Fruit fly (Drosophila melanogaster) whole organism, embryonic: Measurements from ENCODE around the gene BtbVII.
A peak's percentile ranks its signal among the peaks of the same experiment; 100 is the strongest.

Experiments
- CG10267 ChIP-seq: fragments of 200-800 bp; sonication (Bioruptor generic); optimal IDR thresholded peaks from 2 replicates; lab custom pipeline; 2018; ENCODE audit warnings: missing biosample characterization, mild to moderate bottlenecking, missing genetic modification characterization, moderate library complexity
- CG10979 ChIP-seq: fragments of 200-800 bp; sonication (Bioruptor generic); optimal IDR thresholded peaks from 2 replicates; lab custom pipeline; 2018; ENCODE audit warnings: missing biosample characterization, mild to moderate bottlenecking, missing genetic modification characterization, moderate library complexity
- CG11247 ChIP-seq: fragments of 200-800 bp; sonication (Bioruptor generic); IDR thresholded peaks from 2 replicates; pipeline ENCODE4 v1.3.6; 2022; ENCODE audit warnings: missing biosample characterization, missing genetic modification characterization
- CG14441 ChIP-seq: fragments of 200-800 bp; sonication (Bioruptor generic); IDR thresholded peaks from 2 replicates; pipeline ENCODE4 v1.3.6; 2022; ENCODE audit warnings: missing biosample characterization, missing genetic modification characterization
- CG16863 ChIP-seq: fragments of 200-800 bp; sonication (Bioruptor generic); optimal IDR thresholded peaks from 3 replicates; lab custom pipeline; 2016; ENCODE audit warnings: missing biosample characterization, missing genetic modification characterization
- CG17385 ChIP-seq: fragments of 200-800 bp; sonication (Bioruptor generic); optimal IDR thresholded peaks from 3 replicates; lab custom pipeline; 2018; ENCODE audit warnings: missing biosample characterization, mild to moderate bottlenecking, missing genetic modification characterization
- CG17829 ChIP-seq: fragments of 200-800 bp; optimal IDR thresholded peaks from 2 replicates; lab custom pipeline; 2019; ENCODE audit warnings: missing biosample characterization, mild to moderate bottlenecking, missing genetic modification characterization, moderate library complexity
- CG30020 ChIP-seq: fragments of 200-800 bp; optimal IDR thresholded peaks from 2 replicates; lab custom pipeline; 2019; ENCODE audit warnings: missing biosample characterization, mild to moderate bottlenecking, missing genetic modification characterization, moderate library complexity
- CG3281 ChIP-seq: fragments of 200-800 bp; sonication (Bioruptor generic); optimal IDR thresholded peaks from 3 replicates; lab custom pipeline; 2017; ENCODE audit warnings: missing biosample characterization, mild to moderate bottlenecking, missing genetic modification characterization
- CG34422 ChIP-seq: fragments of 200-800 bp; sonication (Bioruptor generic); IDR thresholded peaks from 3 replicates; pipeline ENCODE4 v1.3.6; 2022; ENCODE audit warnings: missing biosample characterization, missing genetic modification characterization
- CG6254 ChIP-seq: fragments of 200-800 bp; sonication (Bioruptor generic); optimal IDR thresholded peaks from 3 replicates; lab custom pipeline; 2017; ENCODE audit warnings: mild to moderate bottlenecking, missing biosample characterization, missing genetic modification reagents, missing genetic modification characterization
- CG6272 ChIP-seq: fragments of 200-800 bp; sonication (Bioruptor generic); IDR thresholded peaks from 2 replicates; pipeline ENCODE4 v1.3.6; 2022; ENCODE audit warnings: missing biosample characterization, missing genetic modification characterization
- CG7357 ChIP-seq: fragments of 200-800 bp; sonication (Bioruptor generic); IDR thresholded peaks from 3 replicates; pipeline ENCODE4 v1.3.6; 2022; ENCODE audit warnings: missing biosample characterization, missing genetic modification characterization
- CG8281 ChIP-seq: fragments of 200-800 bp; sonication (Bioruptor generic); optimal IDR thresholded peaks from 2 replicates; lab custom pipeline; 2018; ENCODE audit warnings: missing biosample characterization, mild to moderate bottlenecking, missing genetic modification characterization, moderate library complexity
- Dref ChIP-seq: fragments of 200-800 bp; sonication (Bioruptor generic); IDR thresholded peaks from 2 replicates; pipeline ENCODE4 v1.3.6; 2022; ENCODE audit warnings: missing biosample characterization, missing genetic modification characterization
- Elba2 ChIP-seq: fragments of 200-800 bp; sonication (Bioruptor generic); optimal IDR thresholded peaks from 3 replicates; lab custom pipeline; 2016; ENCODE audit warnings: missing biosample characterization, missing genetic modification characterization
- Gsc ChIP-seq: fragments of 200-800 bp; sonication (Bioruptor generic); IDR thresholded peaks from 2 replicates; pipeline ENCODE4 v1.3.6; 2022; ENCODE audit warnings: missing biosample characterization, missing genetic modification characterization
- HLHmδ ChIP-seq: fragments of 200-800 bp; sonication (Bioruptor generic); optimal IDR thresholded peaks from 2 replicates; lab custom pipeline; 2018; ENCODE audit warnings: missing biosample characterization, mild to moderate bottlenecking, missing genetic modification characterization, moderate library complexity
- Hmr ChIP-seq: fragments of 200-800 bp; sonication (Bioruptor generic); optimal IDR thresholded peaks from 3 replicates; lab custom pipeline; 2017; ENCODE audit warnings: mild to moderate bottlenecking, missing biosample characterization, missing genetic modification reagents, missing genetic modification characterization
- Hmx ChIP-seq: fragments of 200-800 bp; sonication (Bioruptor generic); optimal IDR thresholded peaks from 2 replicates; lab custom pipeline; 2016; ENCODE audit warnings: missing biosample characterization, missing genetic modification characterization
- Hr51 ChIP-seq, 2 experiments: fragments of 200-800 bp; sonication (Bioruptor generic); optimal IDR thresholded peaks; 2 replicates in 1 of 2; 3 replicates in 1 of 2; lab custom pipeline; 2016 to 2018; ENCODE audit warnings: missing biosample characterization in 2 of 2, missing genetic modification characterization in 2 of 2, mild to moderate bottlenecking in 1 of 2, moderate library complexity in 1 of 2
- Mad ChIP-seq: fragments of 200-800 bp; sonication (Bioruptor generic); optimal IDR thresholded peaks from 2 replicates; lab custom pipeline; 2016; ENCODE audit warnings: missing biosample characterization, missing genetic modification characterization
- NK7.1 ChIP-seq: fragments of 200-800 bp; sonication (Bioruptor generic); optimal IDR thresholded peaks from 3 replicates; lab custom pipeline; 2016; ENCODE audit warnings: missing biosample characterization, missing genetic modification characterization
- Sox100B ChIP-seq: fragments of 200-800 bp; sonication (Bioruptor generic); optimal IDR thresholded peaks from 3 replicates; lab custom pipeline; 2018; ENCODE audit warnings: missing biosample characterization, mild to moderate bottlenecking, missing genetic modification characterization
- Ssrp ChIP-seq: fragments of 200-800 bp; sonication (Bioruptor generic); optimal IDR thresholded peaks from 2 replicates; lab custom pipeline; 2018; ENCODE audit warnings: missing biosample characterization, mild to moderate bottlenecking, missing genetic modification characterization, moderate library complexity
- ac ChIP-seq: fragments of 200-800 bp; sonication (Bioruptor generic); optimal IDR thresholded peaks from 3 replicates; lab custom pipeline; 2017; ENCODE audit warnings: missing biosample characterization, mild to moderate bottlenecking, missing genetic modification characterization
- aop ChIP-seq: fragments of 200-800 bp; sonication (Bioruptor generic); IDR thresholded peaks from 2 replicates; pipeline ENCODE4 v1.3.6; 2022; ENCODE audit warnings: missing biosample characterization, missing genetic modification characterization
- ash1 ChIP-seq: fragments of 200-800 bp; sonication (Bioruptor generic); optimal IDR thresholded peaks from 2 replicates; lab custom pipeline; 2018; ENCODE audit warnings: missing biosample characterization, mild to moderate bottlenecking, missing genetic modification characterization
- ato ChIP-seq: fragments of 200-800 bp; sonication (Bioruptor generic); IDR thresholded peaks from 2 replicates; pipeline ENCODE4 v1.3.6; 2022; ENCODE audit warnings: missing biosample characterization, missing genetic modification characterization; ENCODE audit not compliant: partially characterized antibody
- br ChIP-seq: fragments of >200 bp; optimal IDR thresholded peaks from 2 replicates; lab custom pipeline; 2017
- chn ChIP-seq: fragments of 200-800 bp; sonication (Bioruptor generic); optimal IDR thresholded peaks from 2 replicates; lab custom pipeline; 2016; ENCODE audit warnings: missing biosample characterization, missing genetic modification characterization
- crc ChIP-seq: fragments of 200-800 bp; sonication (Bioruptor generic); optimal IDR thresholded peaks from 2 replicates; lab custom pipeline; 2016; ENCODE audit warnings: missing biosample characterization, missing genetic modification characterization
- crol ChIP-seq: fragments of 200-800 bp; sonication (Bioruptor generic); IDR thresholded peaks from 2 replicates; pipeline ENCODE4 v1.3.6; 2022; ENCODE audit warnings: missing biosample characterization, missing genetic modification characterization
- dimm ChIP-seq: fragments of 200-800 bp; sonication (Bioruptor generic); IDR thresholded peaks from 2 replicates; pipeline ENCODE4 v1.3.6; 2022; ENCODE audit warnings: missing biosample characterization, missing genetic modification characterization
- dmrt11E ChIP-seq: fragments of 200-800 bp; sonication (Bioruptor generic); optimal IDR thresholded peaks from 3 replicates; lab custom pipeline; 2018; ENCODE audit warnings: missing biosample characterization, mild to moderate bottlenecking, missing genetic modification characterization, moderate library complexity
- dpn ChIP-seq, 2 experiments: fragments of 200-800 bp; sonication (Bioruptor generic); optimal IDR thresholded peaks; 3 replicates each; lab custom pipeline; 2016; ENCODE audit warnings: missing biosample characterization in 2 of 2, missing genetic modification characterization in 2 of 2
- en ChIP-seq: fragments of 200-800 bp; sonication (Bioruptor generic); optimal IDR thresholded peaks from 2 replicates; lab custom pipeline; 2016; ENCODE audit warnings: missing biosample characterization, missing genetic modification characterization
- fd64A ChIP-seq: fragments of 200-800 bp; sonication (Bioruptor generic); optimal IDR thresholded peaks from 3 replicates; lab custom pipeline; 2018; ENCODE audit warnings: missing biosample characterization, mild to moderate bottlenecking, missing genetic modification characterization
- gcm2 ChIP-seq: fragments of 200-800 bp; sonication (Bioruptor generic); optimal IDR thresholded peaks from 2 replicates; lab custom pipeline; 2016; ENCODE audit warnings: missing biosample characterization, missing genetic modification characterization
- kah ChIP-seq: fragments of 200-800 bp; sonication (Bioruptor generic); optimal IDR thresholded peaks from 2 replicates; lab custom pipeline; 2018; ENCODE audit warnings: missing biosample characterization, mild to moderate bottlenecking, missing genetic modification characterization
- lbe ChIP-seq: fragments of 200-800 bp; sonication (Bioruptor generic); optimal IDR thresholded peaks from 2 replicates; lab custom pipeline; 2016; ENCODE audit warnings: missing biosample characterization, mild to moderate bottlenecking, missing genetic modification characterization
- mam ChIP-seq: fragments of 200-800 bp; sonication (Bioruptor generic); optimal IDR thresholded peaks from 3 replicates; lab custom pipeline; 2016; ENCODE audit warnings: missing biosample characterization, missing genetic modification characterization
- nerfin-2 ChIP-seq: fragments of 200-800 bp; sonication (Bioruptor generic); IDR thresholded peaks from 2 replicates; pipeline ENCODE4 v1.3.6; 2022; ENCODE audit warnings: missing biosample characterization, missing genetic modification characterization; ENCODE audit not compliant: partially characterized antibody
- onecut ChIP-seq: fragments of 200-800 bp; sonication (Bioruptor generic); IDR thresholded peaks from 2 replicates; pipeline ENCODE4 v1.3.6; 2022; ENCODE audit warnings: missing biosample characterization, missing genetic modification characterization
- pros ChIP-seq: fragments of 200-800 bp; sonication (Bioruptor generic); optimal IDR thresholded peaks from 3 replicates; lab custom pipeline; 2019; ENCODE audit warnings: missing biosample characterization, mild to moderate bottlenecking, missing genetic modification characterization, moderate library complexity
- sima ChIP-seq: fragments of 200-800 bp; sonication (Bioruptor generic); optimal IDR thresholded peaks from 2 replicates; lab custom pipeline; 2016; ENCODE audit warnings: missing biosample characterization, missing genetic modification characterization
- sisA ChIP-seq: fragments of 200-800 bp; sonication (Bioruptor generic); IDR thresholded peaks from 2 replicates; pipeline ENCODE4 v1.3.6; 2022; ENCODE audit warnings: missing biosample characterization, missing genetic modification characterization
- ssp ChIP-seq: fragments of 200-800 bp; sonication (Bioruptor generic); IDR thresholded peaks from 2 replicates; pipeline ENCODE4 v1.3.6; 2022; ENCODE audit warnings: missing biosample characterization, missing genetic modification characterization
- tll ChIP-seq, 2 experiments: fragments of 200-800 bp in 1 of 2; fragments of >200 bp in 1 of 2; sonication (Bioruptor generic) in 1 of 2; optimal IDR thresholded peaks; 2 replicates each; lab custom pipeline; 2017 to 2019; ENCODE audit warnings: missing biosample characterization in 2 of 2, missing genetic modification characterization in 2 of 2, mild to moderate bottlenecking in 1 of 2, moderate library complexity in 1 of 2
- tup ChIP-seq: fragments of 200-800 bp; sonication (Bioruptor generic); optimal IDR thresholded peaks from 2 replicates; lab custom pipeline; 2016; ENCODE audit warnings: missing biosample characterization, mild to moderate bottlenecking, missing genetic modification characterization, moderate library complexity
- twi ChIP-seq: fragments of 200-800 bp; optimal IDR thresholded peaks from 2 replicates; lab custom pipeline; 2019; ENCODE audit warnings: missing biosample characterization, mild to moderate bottlenecking, missing genetic modification characterization, moderate library complexity
- usp ChIP-seq: fragments of >200 bp; optimal IDR thresholded peaks from 2 replicates; lab custom pipeline; 2017; ENCODE audit warnings: missing biosample characterization, missing genetic modification characterization

BtbVII gene

dm6 chr3L:3164951-3165350 is 16.5 kb downstream of the BtbVII start, which contains the start of gene CG32280 (continued):
- no peak; the same call in 1 of the 2 replicates for TF ChIP-seq onecut
- TF ChIP-seq chn (GFP tag; lab: Kevin White, UChicago): no peak
- TF ChIP-seq kah (GFP tag; lab: Kevin White, UChicago): no peak
- TF ChIP-seq Elba2 (GFP tag; lab: Kevin White, UChicago): no peak
- no peak for TF ChIP-seq twi (tag; lab: Kevin White, UChicago)
- TF ChIP-seq crc: no peak
- TF ChIP-seq tll (GFP tag; optimal IDR thresholded peaks at IDR 0.05; lab: Kevin White, UChicago): no peak
- TF ChIP-seq gcm2 (GFP tag; lab: Kevin White, UChicago): no peak
- no peak for TF ChIP-seq sima
- no peak for TF ChIP-seq Hmr (GFP tag; lab: Kevin White, UChicago)
- TF ChIP-seq CG7357 (GFP tag; lab: Robert Waterston, UW): no peak
- TF ChIP-seq Mad (GFP tag; lab: Kevin White, UChicago): peak; percentile 10
- TF ChIP-seq Ssrp (tag; lab: Kevin White, UChicago): no peak
- TF ChIP-seq dpn (GFP tag; optimal IDR thresholded peaks at IDR 0.05; lab: Kevin White, UChicago): peak; percentile 13 to 38
- no peak for TF ChIP-seq Sox100B (GFP tag; lab: Kevin White, UChicago)
- no peak for TF ChIP-seq CG11247 (GFP tag; lab: Robert Waterston, UW)
- no peak for TF ChIP-seq ssp (GFP tag; lab: Robert Waterston, UW)
- TF ChIP-seq en (GFP tag; lab: Kevin White, UChicago): no peak
- no peak for TF ChIP-seq dmrt11E (tag; lab: Kevin White, UChicago)
- TF ChIP-seq lbe (GFP tag; lab: Kevin White, UChicago): no peak
- TF ChIP-seq CG17829 (tag; lab: Kevin White, UChicago): peak; percentile 33
- no peak for TF ChIP-seq fd64A (GFP tag; lab: Kevin White, UChicago)
- no peak for TF ChIP-seq br (lab: Kevin White, UChicago)
- peak; percentile 31 for TF ChIP-seq CG30020 (tag; lab: Kevin White, UChicago)
- TF ChIP-seq pros: no peak
- no peak for TF ChIP-seq CG8281 (tag; lab: Kevin White, UChicago)
- TF ChIP-seq Hr51 (GFP tag; optimal IDR thresholded peaks at IDR 0.05; lab: Kevin White, UChicago): no peak
- TF ChIP-seq ash1 (GFP tag; lab: Kevin White, UChicago): no peak
- TF ChIP-seq CG10267 (tag; lab: Kevin White, UChicago): peak; percentile 48
- TF ChIP-seq NK7.1 (GFP tag; lab: Kevin White, UChicago): no peak
- peak; percentile 96 for TF ChIP-seq Dref (GFP tag; lab: Robert Waterston, UW)
- TF ChIP-seq HLHmδ (GFP tag; lab: Kevin White, UChicago): peak; percentile 69
- TF ChIP-seq aop (GFP tag; lab: Robert Waterston, UW): no peak
- TF ChIP-seq usp (GFP tag; lab: Kevin White, UChicago): no peak
- no peak for TF ChIP-seq CG6254 (GFP tag; lab: Kevin White, UChicago)
- no peak; the same call in 2 of the 3 replicates for TF ChIP-seq CG34422 (GFP tag; lab: Robert Waterston, UW)
- no peak for TF ChIP-seq CG16863 (GFP tag; lab: Kevin White, UChicago)
- TF ChIP-seq crol (GFP tag; lab: Robert Waterston, UW): no peak
- no peak for TF ChIP-seq sisA
- no peak for TF ChIP-seq dimm (GFP tag; lab: Robert Waterston, UW)
- TF ChIP-seq CG3281 (GFP tag; lab: Kevin White, UChicago): peak; percentile 24
- no peak for TF ChIP-seq Gsc
- TF ChIP-seq nerfin-2 (GFP tag; lab: Robert Waterston, UW): peak; percentile 81
- TF ChIP-seq CG14441 (GFP tag; lab: Robert Waterston, UW): peak; percentile 46; the same call in 1 of the 2 replicates
- TF ChIP-seq tup: no peak
- TF ChIP-seq Hmx (GFP tag; lab: Kevin White, UChicago): no peak
- peak; percentile 85 for TF ChIP-seq ato (GFP tag; lab: Robert Waterston, UW)
- TF ChIP-seq CG10979 (tag; lab: Kevin White, UChicago): no peak
- TF ChIP-seq mam (GFP tag; lab: Kevin White, UChicago): peak; percentile 48
- TF ChIP-seq CG6272 (GFP tag; lab: Robert Waterston, UW): 0 out of 2 replicates have a peak, but pooled peaks have one; percentile 36
- TF ChIP-seq CG17385: no peak
- no peak for TF ChIP-seq ac (GFP tag; lab: Kevin White, UChicago)
